Fruit fly (Drosophila melanogaster): ENCODE data around the gene t-Grip91.

Gene t-Grip91

dm6 chr2L:15751259-15751555, 32.7 kb upstream of the t-Grip91 start (continued):
- TF ChIP-seq gcm (GFP tag; optimal IDR thresholded peaks at IDR 0.05) (no peak), kay (GFP tag; optimal IDR thresholded peaks at IDR 0.05) (no peak), Med (GFP tag) (peak; percentile 60), HLH3B (GFP tag; IDR thresholded peaks at IDR 0.05) (no peak), chn (GFP tag; optimal IDR thresholded peaks at IDR 0.05) (no peak), btn (GFP tag; optimal IDR thresholded peaks at IDR 0.05) (no peak), exex (tag; optimal IDR thresholded peaks at IDR 0.05) (no peak), pros (GFP tag; optimal IDR thresholded peaks at IDR 0.05) (no peak), ci (GFP tag; IDR thresholded peaks at IDR 0.05) (no peak; the same call in 2 of the 3 replicates), CG8765 (GFP tag; IDR thresholded peaks at IDR 0.05) (no peak), Bdp1 (GFP tag; optimal IDR thresholded peaks at IDR 0.05) (no peak), CG13123 (GFP tag; optimal IDR thresholded peaks at IDR 0.05) (no peak), CG32772 (GFP tag; IDR thresholded peaks at IDR 0.05) (no peak), gfzf (GFP tag; optimal IDR thresholded peaks at IDR 0.05) (peak; percentile 49), NC2β (GFP tag; optimal IDR thresholded peaks at IDR 0.05) (no peak), tgo (GFP tag; IDR thresholded peaks at IDR 0.05) (peak; percentile 44; the same call in 1 of the 3 replicates), danr (GFP tag; IDR thresholded peaks at IDR 0.05) (0 out of 2 replicates have a peak, but pooled peaks have one; percentile 10), CG12155 (GFP tag; optimal IDR thresholded peaks at IDR 0.05) (no peak), CG10959 (GFP tag; IDR thresholded peaks at IDR 0.05) (no peak), Lpt (GFP tag; optimal IDR thresholded peaks at IDR 0.05) (no peak), klu (GFP tag; IDR thresholded peaks at IDR 0.05) (no peak), CG8281 (tag; optimal IDR thresholded peaks at IDR 0.05) (no peak), sens (GFP tag) (peak; percentile 39), CG11504 (tag; optimal IDR thresholded peaks at IDR 0.05) (no peak), Mes4 (GFP tag; optimal IDR thresholded peaks at IDR 0.05) (no peak), CG8290 (GFP tag; optimal IDR thresholded peaks at IDR 0.05) (no peak), CG8290 (tag; optimal IDR thresholded peaks at IDR 0.05) (no peak), CG2199 (GFP tag; IDR thresholded peaks at IDR 0.05) (0 out of 3 replicates have a peak, but pooled peaks have one; percentile 3), Dbx (GFP tag; IDR thresholded peaks at IDR 0.05) (no peak), Taf1 (GFP tag; IDR thresholded peaks at IDR 0.05) (no peak), CG13296 (GFP tag; optimal IDR thresholded peaks at IDR 0.05) (no peak), lab (GFP tag; optimal IDR thresholded peaks at IDR 0.05) (no peak), CoRest (tag; optimal IDR thresholded peaks at IDR 0.05) (no peak), CG6683 (GFP tag; optimal IDR thresholded peaks at IDR 0.05) (no peak)

DNA sequence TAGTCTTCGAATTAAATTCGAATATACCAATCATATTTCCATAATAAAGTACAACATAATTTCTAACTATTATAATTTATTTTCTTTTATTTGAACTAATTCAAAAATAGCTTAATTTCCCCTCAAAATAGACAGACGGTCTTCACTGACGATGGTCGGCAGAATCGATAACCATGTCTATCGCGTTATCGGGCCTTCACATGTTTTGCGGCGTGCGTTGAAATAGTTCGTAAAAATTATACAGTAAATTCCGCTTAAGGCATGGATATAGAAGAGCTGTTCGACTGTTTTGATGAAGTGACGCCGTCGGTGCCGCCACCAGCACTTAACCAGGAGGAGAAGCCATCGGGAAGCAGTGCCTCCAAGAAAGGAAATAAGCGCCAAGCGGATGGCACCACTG, 31.8 kb upstream of the t-Grip91 start, which contains the start of gene Mtr4:
TSS of gene Mtr4 (plus strand) at position 168 of the 400 bp plus-strand sequence.
- TF ChIP-seq CG17829 (tag; optimal IDR thresholded peaks at IDR 0.05): peak; percentile 21
- TF ChIP-seq bbx (GFP tag; IDR thresholded peaks at IDR 0.05; ENCODE audit: partially characterized antibody): peak; percentile 67
- peak; percentile 10 for TF ChIP-seq stwl (tag; optimal IDR thresholded peaks at IDR 0.05)
- peak; percentile 33; the same call in 1 of the 3 replicates for TF ChIP-seq CG7963 (GFP tag; IDR thresholded peaks at IDR 0.05; ENCODE audit: partially characterized antibody)
- peak; percentile 19; the same call in 1 of the 2 replicates for TF ChIP-seq ato (GFP tag; IDR thresholded peaks at IDR 0.05; ENCODE audit: partially characterized antibody)
- TF ChIP-seq CG7839 (tag; optimal IDR thresholded peaks at IDR 0.05): no peak
- no peak for TF ChIP-seq CG10366 (GFP tag; IDR thresholded peaks at IDR 0.05)
- TF ChIP-seq CG4617 (GFP tag; optimal IDR thresholded peaks at IDR 0.05; ENCODE audit: borderline replicate concordance): peak; percentile 18
- peak; percentile 24; the same call in 1 of the 2 replicates for TF ChIP-seq amos (GFP tag; IDR thresholded peaks at IDR 0.05; ENCODE audit: partially characterized antibody)
- no peak for TF ChIP-seq gem (tag; optimal IDR thresholded peaks at IDR 0.05)
- TF ChIP-seq CG17186 (GFP tag; optimal IDR thresholded peaks at IDR 0.05): peak; percentile 2
- peak; percentile 24 for TF ChIP-seq CG2116 (GFP tag; optimal IDR thresholded peaks at IDR 0.05)
- peak; percentile 43 for TF ChIP-seq Med (GFP tag)
- peak; percentile 33 for TF ChIP-seq sens (GFP tag)
- no peak for TF ChIP-seq Bteb2 (GFP tag; optimal IDR thresholded peaks at IDR 0.05)
- peak; percentile 11 for TF ChIP-seq CG30020 (tag; optimal IDR thresholded peaks at IDR 0.05)
- TF ChIP-seq dysf (GFP tag; IDR thresholded peaks at IDR 0.05): no peak
- TF ChIP-seq E2f2 (GFP tag; IDR thresholded peaks at IDR 0.05): peak; percentile 61; the same call in 1 of the 2 replicates
- TF ChIP-seq Bgb (GFP tag; IDR thresholded peaks at IDR 0.05; ENCODE audit: partially characterized antibody): peak; percentile 41; the same call in 1 of the 2 replicates
- peak; percentile 28 for TF ChIP-seq CG14710 (tag; optimal IDR thresholded peaks at IDR 0.05)
- TF ChIP-seq CG1647 (GFP tag; optimal IDR thresholded peaks at IDR 0.05): no peak
